Worm (Caenorhabditis elegans) whole organism, L4 larva: ENCODE measurements around the gene nas-15.

ENCODE experiments used
- R02D3.7 ChIP-seq: fragments of 150-350 bp; sonication (generic microtip); optimal IDR thresholded peaks from 3 replicates; lab custom pipeline; 2014; ENCODE audit warnings: missing biosample characterization, missing genetic modification characterization
- T20F7.1 ChIP-seq: fragments of 200-800 bp; sonication (Bioruptor generic); optimal IDR thresholded peaks from 2 replicates; lab custom pipeline; 2018; ENCODE audit warnings: mild to moderate bottlenecking, missing genetic modification characterization, missing compliant biosample characterization
- Y5F2A.4 ChIP-seq: fragments of 200-800 bp; sonication (Bioruptor generic); optimal IDR thresholded peaks from 2 replicates; lab custom pipeline; 2018; ENCODE audit warnings: mild to moderate bottlenecking, missing genetic modification characterization, missing compliant biosample characterization
- aha-1 ChIP-seq: fragments of 150-350 bp; peaks from one replicate; lab custom pipeline; 2014; ENCODE audit warnings: missing biosample characterization, missing genetic modification characterization
- attf-4 ChIP-seq: sonication (generic microtip); optimal IDR thresholded peaks from 3 replicates; lab custom pipeline; 2017; ENCODE audit warnings: missing biosample characterization, missing genetic modification characterization
- ceh-20 ChIP-seq: fragments of 200-800 bp; sonication (Bioruptor generic); IDR thresholded peaks from 2 replicates; pipeline ENCODE4 v1.3.6; 2022; ENCODE audit warnings: missing genetic modification reagents, missing genetic modification characterization, missing compliant biosample characterization
- ceh-32 ChIP-seq: sonication (generic microtip); optimal IDR thresholded peaks from 2 replicates; lab custom pipeline; 2016; ENCODE audit warnings: mild to moderate bottlenecking, missing genetic modification characterization, missing compliant biosample characterization; ENCODE audit not compliant: poor library complexity
- ceh-44 ChIP-seq: fragments of 200-800 bp; sonication (Bioruptor generic); IDR thresholded peaks from 2 replicates; pipeline ENCODE4 v1.3.6; 2022; ENCODE audit warnings: missing genetic modification reagents, missing genetic modification characterization, missing compliant biosample characterization
- ctbp-1 ChIP-seq: fragments of 200-800 bp; sonication (Bioruptor generic); IDR thresholded peaks from 2 replicates; pipeline ENCODE4 v1.3.6; 2022; ENCODE audit warnings: missing genetic modification reagents, missing genetic modification characterization, missing compliant biosample characterization
- daf-12 ChIP-seq: fragments of 150-350 bp; optimal IDR thresholded peaks from 2 replicates; lab custom pipeline; 2014; ENCODE audit warnings: missing biosample characterization, missing genetic modification reagents, missing genetic modification characterization
- daf-16 ChIP-seq, 3 experiments: sonication (generic microtip); optimal IDR thresholded peaks; 2 replicates each; lab custom pipeline; 2016 to 2017; ENCODE audit warnings: missing genetic modification characterization in 3 of 3, missing genetic modification reagents in 3 of 3, mild to moderate bottlenecking in 2 of 3, missing compliant biosample characterization in 2 of 3, missing biosample characterization in 1 of 3, moderate library complexity in 1 of 3
- daf-8 ChIP-seq: fragments of 200-800 bp; sonication (Bioruptor generic); IDR thresholded peaks from 2 replicates; pipeline ENCODE4 v1.3.6; 2022; ENCODE audit warnings: missing genetic modification characterization, missing compliant biosample characterization
- dmd-8 ChIP-seq: fragments of 200-800 bp; sonication (Bioruptor generic); IDR thresholded peaks from 2 replicates; pipeline ENCODE4 v1.3.6; 2022; ENCODE audit warnings: missing genetic modification characterization, missing compliant biosample characterization
- dpl-1 ChIP-seq: fragments of 150-350 bp; optimal IDR thresholded peaks from 2 replicates; lab custom pipeline; 2014; ENCODE audit warnings: missing biosample characterization, missing genetic modification reagents, missing genetic modification characterization
- duxl-1 ChIP-seq: sonication (generic microtip); optimal IDR thresholded peaks from 2 replicates; lab custom pipeline; 2016; ENCODE audit warnings: mild to moderate bottlenecking, missing genetic modification characterization, moderate library complexity, missing compliant biosample characterization; ENCODE audit not compliant: poor library complexity
- dve-1 ChIP-seq: sonication (generic microtip); optimal IDR thresholded peaks from 2 replicates; lab custom pipeline; 2017; ENCODE audit warnings: antibody characterized with exemption, mild to moderate bottlenecking, missing genetic modification characterization, missing compliant biosample characterization; ENCODE audit not compliant: insufficient read depth
- egl-27 ChIP-seq: sonication (generic microtip); optimal IDR thresholded peaks from 3 replicates; lab custom pipeline; 2017; ENCODE audit warnings: missing biosample characterization, missing genetic modification reagents, missing genetic modification characterization
- egl-43 ChIP-seq: fragments of 200-800 bp; sonication (Bioruptor generic); IDR thresholded peaks from 2 replicates; pipeline ENCODE4 v1.3.6; 2022; ENCODE audit warnings: missing genetic modification reagents, missing genetic modification characterization, missing compliant biosample characterization
- hif-1 ChIP-seq, 2 experiments: sonication (generic microtip); optimal IDR thresholded peaks; 2 replicates each; lab custom pipeline; 2016 to 2017; ENCODE audit warnings: missing compliant biosample characterization in 2 of 2, missing genetic modification characterization in 2 of 2, missing genetic modification reagents in 2 of 2, missing genotype in 2 of 2, mild to moderate bottlenecking in 1 of 2
- hlh-11 ChIP-seq: fragments of 200-800 bp; sonication (Bioruptor generic); optimal IDR thresholded peaks from 2 replicates; lab custom pipeline; 2018; ENCODE audit warnings: mild to moderate bottlenecking, missing genetic modification characterization, missing compliant biosample characterization
- hmg-1.1 ChIP-seq: fragments of 200-800 bp; sonication (Bioruptor generic); IDR thresholded peaks from 2 replicates; pipeline ENCODE4 v1.3.6; 2022; ENCODE audit warnings: missing genetic modification reagents, missing genetic modification characterization, missing compliant biosample characterization
- lim-7 ChIP-seq: fragments of 200-800 bp; sonication (Bioruptor generic); IDR thresholded peaks from 2 replicates; pipeline ENCODE4 v1.3.6; 2022; ENCODE audit warnings: missing genetic modification characterization, missing compliant biosample characterization
- lin-15B ChIP-seq: fragments of 150-350 bp; sonication (generic microtip); optimal IDR thresholded peaks from 3 replicates; lab custom pipeline; 2014; ENCODE audit warnings: missing biosample characterization, missing genetic modification characterization
- lin-29 ChIP-seq: fragments of 200-800 bp; sonication (Bioruptor generic); IDR thresholded peaks from 2 replicates; pipeline ENCODE4 v1.3.6; 2022; ENCODE audit warnings: missing genetic modification reagents, missing genetic modification characterization, missing compliant biosample characterization
- lin-38 ChIP-seq: fragments of 200-800 bp; sonication (Bioruptor generic); IDR thresholded peaks from 2 replicates; pipeline ENCODE4 v1.3.6; 2022; ENCODE audit warnings: missing genetic modification reagents, missing genetic modification characterization, missing compliant biosample characterization
- lin-39 ChIP-seq: fragments of 150-350 bp; optimal IDR thresholded peaks from 2 replicates; lab custom pipeline; 2014; ENCODE audit warnings: missing biosample characterization, missing genetic modification reagents, missing genetic modification characterization
- lir-3 ChIP-seq: sonication (generic microtip); optimal IDR thresholded peaks from 2 replicates; lab custom pipeline; 2016; ENCODE audit warnings: mild to moderate bottlenecking, missing genetic modification characterization, missing compliant biosample characterization
- madf-5 ChIP-seq, 2 experiments: fragments of 200-800 bp; sonication (Bioruptor generic); IDR thresholded peaks; 2 replicates each; pipeline ENCODE4 v1.3.6; 2022; ENCODE audit warnings: missing compliant biosample characterization in 2 of 2, missing genetic modification characterization in 2 of 2
- mdl-1 ChIP-seq, 2 experiments: fragments of 150-350 bp in 1 of 2; sonication (generic microtip) in 1 of 2; optimal IDR thresholded peaks; 2 replicates each; lab custom pipeline; 2014 to 2017; ENCODE audit warnings: missing biosample characterization in 2 of 2, missing genetic modification characterization in 2 of 2
- mep-1 ChIP-seq: fragments of 150-350 bp; sonication (generic microtip); optimal IDR thresholded peaks from 3 replicates; lab custom pipeline; 2014; ENCODE audit warnings: missing biosample characterization, missing genetic modification characterization
- mxl-3 ChIP-seq: fragments of 200-800 bp; sonication (Bioruptor generic); optimal IDR thresholded peaks from 2 replicates; lab custom pipeline; 2018; ENCODE audit warnings: mild to moderate bottlenecking, missing genetic modification characterization, missing compliant biosample characterization
- nhr-10 ChIP-seq: fragments of 150-350 bp; optimal IDR thresholded peaks from 2 replicates; lab custom pipeline; 2014; ENCODE audit warnings: missing biosample characterization, missing genetic modification characterization
- nhr-102 ChIP-seq: sonication (generic microtip); optimal IDR thresholded peaks from 2 replicates; lab custom pipeline; 2016; ENCODE audit warnings: mild to moderate bottlenecking, missing genetic modification characterization, moderate library complexity, missing compliant biosample characterization
- nhr-25 ChIP-seq: sonication (generic microtip); optimal IDR thresholded peaks from 2 replicates; lab custom pipeline; 2017; ENCODE audit warnings: missing genetic modification characterization, mild to moderate bottlenecking, missing compliant biosample characterization, antibody characterized with exemption, moderate library complexity, borderline replicate concordance; ENCODE audit not compliant: insufficient read depth
- nhr-42 ChIP-seq: fragments of 200-800 bp; sonication (Bioruptor generic); IDR thresholded peaks from 2 replicates; pipeline ENCODE4 v1.3.6; 2022; ENCODE audit warnings: missing genetic modification characterization, missing compliant biosample characterization
- nhr-48 ChIP-seq: sonication (generic microtip); optimal IDR thresholded peaks from 2 replicates; lab custom pipeline; 2016; ENCODE audit warnings: mild to moderate bottlenecking, missing genetic modification characterization, missing compliant biosample characterization
- nhr-6 ChIP-seq: fragments of 150-350 bp; optimal IDR thresholded peaks from 2 replicates; lab custom pipeline; 2014; ENCODE audit warnings: missing biosample characterization, missing genetic modification characterization
- nhr-77 ChIP-seq: fragments of 150-350 bp; optimal IDR thresholded peaks from 2 replicates; lab custom pipeline; 2014; ENCODE audit warnings: missing biosample characterization, missing genetic modification characterization
- set-16 ChIP-seq: fragments of 200-800 bp; sonication (Bioruptor generic); IDR thresholded peaks from 2 replicates; pipeline ENCODE4 v1.3.6; 2022; ENCODE audit warnings: missing genetic modification reagents, missing genetic modification characterization, missing compliant biosample characterization
- skn-1 ChIP-seq: fragments of 150-350 bp; optimal IDR thresholded peaks from 2 replicates; lab custom pipeline; 2014; ENCODE audit warnings: missing biosample characterization, missing genetic modification characterization
- snpc-4 ChIP-seq: fragments of 150-350 bp; optimal IDR thresholded peaks from 2 replicates; lab custom pipeline; 2014; ENCODE audit warnings: missing biosample characterization, missing genetic modification characterization
- unc-130 ChIP-seq: sonication (generic microtip); optimal IDR thresholded peaks from 2 replicates; lab custom pipeline; 2016; ENCODE audit warnings: missing genetic modification reagents, missing genetic modification characterization, missing compliant biosample characterization
- unc-39 ChIP-seq: sonication (generic microtip); optimal IDR thresholded peaks from 2 replicates; lab custom pipeline; 2017; ENCODE audit warnings: missing biosample characterization, missing genetic modification characterization
- unc-62 ChIP-seq, 3 experiments: fragments of 150-350 bp in 1 of 3; sonication (generic microtip); optimal IDR thresholded peaks in 2 of 3; peaks in 1 of 3; 1 replicate in 1 of 3; 2 replicates in 2 of 3; lab custom pipeline; 2014 to 2017; ENCODE audit warnings: missing biosample characterization in 3 of 3, missing genetic modification characterization in 3 of 3, missing genetic modification reagents in 3 of 3, missing genotype in 1 of 3
- vab-7 ChIP-seq: fragments of 200-800 bp; sonication (Bioruptor generic); IDR thresholded peaks from 2 replicates; pipeline ENCODE4 v1.3.6; 2022; ENCODE audit warnings: missing genetic modification reagents, missing genetic modification characterization, missing compliant biosample characterization
- zfp-2 ChIP-seq: sonication (generic microtip); optimal IDR thresholded peaks from 2 replicates; lab custom pipeline; 2016; ENCODE audit warnings: mild to moderate bottlenecking, missing genetic modification characterization, missing compliant biosample characterization
- zfp-3 ChIP-seq: fragments of 200-800 bp; sonication (Bioruptor generic); conservative IDR thresholded peaks from 2 replicates; pipeline ENCODE4 v1.3.6; 2022; ENCODE audit warnings: missing genetic modification reagents, missing genetic modification characterization, missing compliant biosample characterization
- zip-11 ChIP-seq: fragments of 200-800 bp; sonication (Bioruptor generic); IDR thresholded peaks from 2 replicates; pipeline ENCODE4 v1.3.6; 2022; ENCODE audit warnings: missing genetic modification characterization, missing compliant biosample characterization
- zip-2 ChIP-seq: fragments of 150-350 bp; optimal IDR thresholded peaks from 2 replicates; lab custom pipeline; 2014; ENCODE audit warnings: missing biosample characterization, missing genetic modification characterization

nas-15 gene

DNA sequence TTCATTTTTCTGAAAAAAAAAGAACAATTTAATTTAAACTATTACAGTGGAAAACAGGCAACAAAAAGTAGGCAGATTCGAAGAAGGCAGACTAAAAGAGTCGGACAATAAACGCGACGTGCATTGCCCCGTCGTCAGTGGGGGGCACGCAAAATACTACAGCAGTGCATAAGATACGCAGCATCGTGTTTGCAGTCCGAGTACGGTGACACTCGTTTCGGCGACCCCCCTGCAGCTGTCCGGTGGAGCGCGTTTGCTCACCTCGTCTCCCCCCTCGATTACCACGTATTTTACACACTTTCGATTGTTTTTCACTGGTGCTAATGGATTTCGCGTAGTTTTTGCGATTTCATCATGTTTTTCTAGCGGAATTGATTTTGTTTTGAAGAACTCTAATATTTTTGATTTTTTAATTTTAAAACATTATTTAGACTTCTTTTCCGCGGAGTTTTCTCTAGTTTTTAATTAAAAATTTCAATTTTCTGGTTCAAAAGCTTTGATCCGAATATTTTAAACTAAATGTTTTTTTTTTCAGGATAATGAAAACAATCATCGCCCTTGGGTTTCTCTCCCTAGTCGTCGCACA lies 9.4 kb upstream of the nas-15 start, which contains the start of the genes trap-2 and ile-2 (continued):
- TF ChIP-seq attf-4 (tag; lab: Kevin White, UChicago), result no peak
- TF ChIP-seq zip-11 (GFP tag; lab: Robert Waterston, UW), result no peak
- peak; percentile 91 for TF ChIP-seq nhr-42 (GFP tag; lab: Robert Waterston, UW)
- peak; percentile 45 to 90 for TF ChIP-seq mdl-1 (tag; optimal IDR thresholded peaks at IDR 0.05; lab: Kevin White, UChicago)
- peak; percentile 78 for TF ChIP-seq nhr-48 (tag; lab: Kevin White, UChicago)
- peak; percentile 93 for TF ChIP-seq hmg-1.1 (GFP tag; lab: Robert Waterston, UW)
- TF ChIP-seq ceh-20, result peak; percentile 79
- peak; percentile 77 for TF ChIP-seq lin-29 (GFP tag; lab: Robert Waterston, UW)
- TF ChIP-seq lin-39 (tag; lab: Kevin White, UChicago), result no peak
- TF ChIP-seq unc-130 (GFP tag; lab: Kevin White, UChicago), result no peak
- TF ChIP-seq mxl-3 (GFP tag; lab: Kevin White, UChicago), result peak; percentile 99
- peak; percentile 91 for TF ChIP-seq egl-43 (GFP tag; lab: Robert Waterston, UW)
- TF ChIP-seq lir-3 (tag; lab: Kevin White, UChicago), result peak; percentile 50
- peak; percentile 81 for TF ChIP-seq duxl-1 (tag; lab: Kevin White, UChicago)
- TF ChIP-seq ceh-44 (GFP tag; lab: Robert Waterston, UW), result no peak
- peak; percentile 75 for TF ChIP-seq dpl-1
- no peak for TF ChIP-seq snpc-4 (tag; lab: Kevin White, UChicago)
- peak; percentile 97 for TF ChIP-seq nhr-25 (tag; lab: Kevin White, UChicago)
- TF ChIP-seq daf-8 (GFP tag; lab: Robert Waterston, UW), result no peak
- TF ChIP-seq zfp-3 (GFP tag; lab: Robert Waterston, UW), result peak; percentile 86
- TF ChIP-seq vab-7 (GFP tag; lab: Robert Waterston, UW), result peak; percentile 59; the same call in 1 of the 2 replicates
- no peak for TF ChIP-seq Y5F2A.4
- TF ChIP-seq zfp-2, result no peak
- TF ChIP-seq R02D3.7, result no peak
- TF ChIP-seq skn-1 (tag; lab: Kevin White, UChicago), result no peak
- peak; percentile 80 to 88 for TF ChIP-seq daf-16 (GFP tag; optimal IDR thresholded peaks at IDR 0.05; lab: Kevin White, UChicago)
- peak; percentile 68 for TF ChIP-seq daf-16 (tag; optimal IDR thresholded peaks at IDR 0.05; lab: Kevin White, UChicago)
- peak; percentile 66 for TF ChIP-seq lin-15B (tag; lab: Kevin White, UChicago)
- TF ChIP-seq aha-1 (tag; lab: Kevin White, UChicago), result peak; percentile 98
- peak; percentile 93 for TF ChIP-seq dve-1 (tag; lab: Kevin White, UChicago)
- peak; percentile 80 for TF ChIP-seq set-16
- peak; percentile 99 for TF ChIP-seq lin-38 (GFP tag; lab: Robert Waterston, UW)
- peak; percentile 90 for TF ChIP-seq T20F7.1
- peak; percentile 80 for TF ChIP-seq nhr-77 (tag; lab: Kevin White, UChicago)
- peak; percentile 94 for TF ChIP-seq nhr-102 (tag; lab: Kevin White, UChicago)
- peak; percentile 80 for TF ChIP-seq ctbp-1
- TF ChIP-seq daf-12 (tag; lab: Kevin White, UChicago), result no peak
- no peak for TF ChIP-seq unc-39 (tag; lab: Kevin White, UChicago)
- TF ChIP-seq hlh-11, result peak; percentile 98
- peak; percentile 69 to 93 for TF ChIP-seq hif-1 (tag; optimal IDR thresholded peaks at IDR 0.05; lab: Kevin White, UChicago)
- TF ChIP-seq madf-5 (GFP tag; IDR thresholded peaks at IDR 0.05; lab: Robert Waterston, UW), result 0 out of 4 replicates have a peak, but pooled peaks of 1 of the 2 experiments have one; percentile 41
- peak; percentile 97 for TF ChIP-seq mep-1
- TF ChIP-seq nhr-6 (tag; lab: Kevin White, UChicago), result peak; percentile 96
- no peak for TF ChIP-seq dmd-8
- TF ChIP-seq zip-2 (tag; lab: Kevin White, UChicago), result peak; percentile 24
- peak; percentile 56 for TF ChIP-seq nhr-10 (tag; lab: Kevin White, UChicago)
- 0 out of 2 replicates have a peak, but pooled peaks have one; percentile 51 for TF ChIP-seq lim-7
- peak in 1 of 2 experiments; percentile 99 for TF ChIP-seq unc-62 (GFP tag; optimal IDR thresholded peaks at IDR 0.05 in 1 of 2; lab: Kevin White, UChicago)
- no peak for TF ChIP-seq unc-62 (tag; optimal IDR thresholded peaks at IDR 0.05; lab: Kevin White, UChicago)
- peak; percentile 6 for TF ChIP-seq ceh-32 (tag; lab: Kevin White, UChicago)
- no peak for TF ChIP-seq egl-27
